Worm (Caenorhabditis elegans): ENCODE data around the gene K02A6.4.
A peak's percentile ranks its signal among the peaks of the same experiment; 100 is the strongest.

Gene K02A6.4

DNA sequence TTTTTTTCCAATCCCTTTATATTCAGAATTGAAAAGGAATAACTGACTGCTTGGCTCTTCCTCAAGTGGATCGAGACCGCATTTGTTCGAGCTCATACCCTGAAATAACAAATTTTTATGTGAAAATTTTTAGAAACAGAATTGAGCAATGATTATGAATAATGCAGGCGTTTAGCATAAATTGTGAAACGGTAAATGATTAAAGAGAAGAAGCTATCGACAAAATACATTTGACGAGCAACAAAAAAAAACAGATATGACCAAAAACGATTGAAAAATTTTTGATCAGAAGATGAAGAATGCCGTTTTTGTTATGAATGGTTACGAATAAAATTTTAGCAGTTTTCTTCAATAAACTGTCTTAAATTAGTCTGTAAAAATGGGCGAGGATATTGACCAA is 14.9 kb downstream of the K02A6.4 start, which contains the start of gene C17H11.6:
C17H11.6 (minus strand) TSS at position 101 of the 400 bp plus-strand sequence.
- TF ChIP-seq ets-7 (tag; optimal IDR thresholded peaks at IDR 0.05) (no peak), F13C5.2 (tag; optimal IDR thresholded peaks at IDR 0.05) (no peak), tbx-11 (GFP tag; IDR thresholded peaks at IDR 0.05) (no peak)

DNA sequence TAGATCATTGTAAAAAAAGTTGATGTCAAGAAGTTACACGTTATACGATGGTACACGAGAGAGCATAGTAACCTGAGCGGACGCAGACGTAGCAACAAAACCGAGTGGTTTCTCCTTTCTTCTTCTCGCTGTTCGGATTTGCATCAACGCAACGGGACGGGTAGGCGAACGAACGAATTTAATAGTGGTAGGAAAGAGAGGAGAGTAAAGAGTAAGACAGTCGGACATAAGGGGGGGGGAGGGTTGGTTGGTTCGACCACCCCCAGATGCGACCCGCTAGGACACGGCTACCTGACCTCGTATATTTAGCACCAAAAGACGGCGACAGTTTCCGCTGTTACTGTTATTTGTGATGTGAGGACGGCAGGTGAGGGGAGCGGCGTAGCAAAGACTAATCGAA is 17.3 kb downstream of the K02A6.4 start:
- no peak for TF ChIP-seq hnd-1 (tag; optimal IDR thresholded peaks at IDR 0.05)
- no peak for TF ChIP-seq ama-1 (optimal IDR thresholded peaks at IDR 0.05)
- TF ChIP-seq B0310.2 (tag; optimal IDR thresholded peaks at IDR 0.05): no peak
- TF ChIP-seq tbx-37 (GFP tag; conservative IDR thresholded peaks at IDR 0.05): no peak
- no peak for TF ChIP-seq sea-1 (GFP tag; conservative IDR thresholded peaks at IDR 0.05)
- TF ChIP-seq tbx-11 (GFP tag; IDR thresholded peaks at IDR 0.05): no peak
- no peak for TF ChIP-seq scrt-1 (GFP tag; IDR thresholded peaks at IDR 0.05)
- TF ChIP-seq hmbx-1 (tag; optimal IDR thresholded peaks at IDR 0.05): no peak
- 0 out of 2 replicates have a peak, but pooled peaks have one; percentile 7 for TF ChIP-seq flt-1 (GFP tag; IDR thresholded peaks at IDR 0.05)
- no peak for TF ChIP-seq aly-1 (tag; optimal IDR thresholded peaks at IDR 0.05)
- TF ChIP-seq tra-4 (tag; optimal IDR thresholded peaks at IDR 0.05): no peak
- TF ChIP-seq pes-1 (GFP tag; IDR thresholded peaks at IDR 0.05): no peak
- TF ChIP-seq F13C5.2 (tag; optimal IDR thresholded peaks at IDR 0.05): peak; percentile 26
- TF ChIP-seq ets-7 (tag; optimal IDR thresholded peaks at IDR 0.05): no peak
- peak; percentile 74 for TF ChIP-seq hmg-4 (GFP tag; optimal IDR thresholded peaks at IDR 0.05)

DNA sequence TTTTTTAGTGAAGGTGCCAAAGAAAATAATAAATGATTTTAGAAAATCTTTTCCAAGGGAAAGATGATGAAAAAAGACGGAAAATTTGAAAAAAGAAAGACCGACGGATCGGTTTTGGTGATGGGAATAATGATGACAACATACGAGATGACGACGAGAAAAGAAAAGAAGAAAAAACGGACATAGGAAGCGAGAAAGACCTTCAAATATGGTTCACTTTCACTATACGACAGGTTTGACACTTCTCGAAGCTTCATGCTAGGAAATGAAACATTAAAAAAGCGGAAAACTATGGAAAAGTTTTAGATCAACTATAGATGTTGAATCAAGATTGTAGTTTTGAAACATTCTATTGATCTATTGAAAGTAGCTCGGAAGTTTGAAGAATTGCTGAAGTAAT is 18.3 kb downstream of the K02A6.4 start:
- TF ChIP-seq pes-1 (GFP tag; IDR thresholded peaks at IDR 0.05) (no peak), F13C5.2 (tag; optimal IDR thresholded peaks at IDR 0.05) (no peak), B0310.2 (tag; optimal IDR thresholded peaks at IDR 0.05) (no peak), tbx-11 (GFP tag; IDR thresholded peaks at IDR 0.05) (no peak), flt-1 (GFP tag; IDR thresholded peaks at IDR 0.05) (no peak), ama-1 (optimal IDR thresholded peaks at IDR 0.05) (no peak), tbx-37 (GFP tag; conservative IDR thresholded peaks at IDR 0.05) (no peak), hmg-4 (GFP tag; optimal IDR thresholded peaks at IDR 0.05) (no peak), aly-1 (tag; optimal IDR thresholded peaks at IDR 0.05) (no peak), scrt-1 (GFP tag; IDR thresholded peaks at IDR 0.05) (no peak), ceh-36 (tag; optimal IDR thresholded peaks at IDR 0.05) (no peak), hmbx-1 (tag; optimal IDR thresholded peaks at IDR 0.05) (no peak), ceh-13 (GFP tag; optimal IDR thresholded peaks at IDR 0.05) (no peak), sea-1 (GFP tag; conservative IDR thresholded peaks at IDR 0.05) (no peak), tra-4 (tag; optimal IDR thresholded peaks at IDR 0.05) (no peak), hnd-1 (tag; optimal IDR thresholded peaks at IDR 0.05) (no peak)

DNA sequence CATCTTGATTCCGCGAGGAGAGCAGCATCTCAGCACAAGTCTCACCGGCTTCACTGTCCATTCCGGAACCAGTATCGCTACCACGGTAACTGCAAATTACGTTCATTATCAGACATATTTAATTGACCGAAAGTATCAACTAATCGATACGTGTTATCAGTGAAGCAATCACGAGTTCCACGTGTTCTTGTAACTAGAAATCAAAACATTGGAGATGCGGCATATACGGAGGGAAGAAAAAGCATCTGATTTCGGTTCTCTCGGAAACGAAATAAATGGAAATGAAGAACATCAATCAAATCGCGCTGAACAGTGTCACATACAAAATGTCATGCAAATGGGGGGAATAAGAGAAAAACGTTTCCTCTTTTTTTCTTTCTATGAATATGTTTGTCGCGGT is 25.3 kb downstream of the K02A6.4 start:
- no peak for TF ChIP-seq tra-4 (tag; optimal IDR thresholded peaks at IDR 0.05)
- no peak for TF ChIP-seq ceh-36 (tag; optimal IDR thresholded peaks at IDR 0.05)
- TF ChIP-seq aly-1 (tag; optimal IDR thresholded peaks at IDR 0.05): no peak
- no peak for TF ChIP-seq flt-1 (GFP tag; IDR thresholded peaks at IDR 0.05)
- TF ChIP-seq ceh-13 (GFP tag; optimal IDR thresholded peaks at IDR 0.05): no peak
- TF ChIP-seq ets-7 (tag; optimal IDR thresholded peaks at IDR 0.05): no peak
- no peak for TF ChIP-seq B0310.2 (tag; optimal IDR thresholded peaks at IDR 0.05)
- no peak for TF ChIP-seq F13C5.2 (tag; optimal IDR thresholded peaks at IDR 0.05)
- no peak for TF ChIP-seq hmbx-1 (tag; optimal IDR thresholded peaks at IDR 0.05)
- TF ChIP-seq scrt-1 (GFP tag; IDR thresholded peaks at IDR 0.05): no peak
- no peak for TF ChIP-seq tbx-37 (GFP tag; conservative IDR thresholded peaks at IDR 0.05)
- TF ChIP-seq sea-1 (GFP tag; conservative IDR thresholded peaks at IDR 0.05): no peak

DNA sequence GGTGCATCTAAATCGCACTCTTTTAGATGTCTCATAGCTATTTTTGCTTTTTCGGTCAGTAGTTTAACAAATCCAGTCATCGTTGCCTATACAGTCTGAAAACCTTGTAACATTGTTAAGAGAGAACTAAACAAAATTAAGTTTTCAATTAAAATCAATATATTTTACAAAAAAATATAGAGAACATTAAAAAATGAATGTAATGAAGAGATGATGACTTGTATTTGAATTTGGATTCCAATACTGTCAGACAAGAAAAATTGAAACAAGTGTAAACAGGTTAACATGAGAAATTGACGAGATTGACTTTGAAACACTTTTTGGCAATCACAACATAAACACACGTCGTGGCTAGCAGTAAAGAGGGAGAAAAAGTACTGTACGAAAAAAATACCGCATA is 33.5 kb downstream of the K02A6.4 start, which contains the start of gene C17H11.5:
C17H11.5 (minus strand) TSS at position 101 of the 400 bp plus-strand sequence.
- no peak for TF ChIP-seq aly-1 (tag; optimal IDR thresholded peaks at IDR 0.05)
- TF ChIP-seq hmbx-1 (tag; optimal IDR thresholded peaks at IDR 0.05): no peak
- no peak for TF ChIP-seq pes-1 (GFP tag; IDR thresholded peaks at IDR 0.05)
- no peak for TF ChIP-seq tra-4 (tag; optimal IDR thresholded peaks at IDR 0.05)
- TF ChIP-seq hmg-4 (GFP tag; optimal IDR thresholded peaks at IDR 0.05): no peak
- TF ChIP-seq B0310.2 (tag; optimal IDR thresholded peaks at IDR 0.05): no peak
- TF ChIP-seq tbx-11 (GFP tag; IDR thresholded peaks at IDR 0.05): no peak
- no peak for TF ChIP-seq sea-1 (GFP tag; conservative IDR thresholded peaks at IDR 0.05)

DNA sequence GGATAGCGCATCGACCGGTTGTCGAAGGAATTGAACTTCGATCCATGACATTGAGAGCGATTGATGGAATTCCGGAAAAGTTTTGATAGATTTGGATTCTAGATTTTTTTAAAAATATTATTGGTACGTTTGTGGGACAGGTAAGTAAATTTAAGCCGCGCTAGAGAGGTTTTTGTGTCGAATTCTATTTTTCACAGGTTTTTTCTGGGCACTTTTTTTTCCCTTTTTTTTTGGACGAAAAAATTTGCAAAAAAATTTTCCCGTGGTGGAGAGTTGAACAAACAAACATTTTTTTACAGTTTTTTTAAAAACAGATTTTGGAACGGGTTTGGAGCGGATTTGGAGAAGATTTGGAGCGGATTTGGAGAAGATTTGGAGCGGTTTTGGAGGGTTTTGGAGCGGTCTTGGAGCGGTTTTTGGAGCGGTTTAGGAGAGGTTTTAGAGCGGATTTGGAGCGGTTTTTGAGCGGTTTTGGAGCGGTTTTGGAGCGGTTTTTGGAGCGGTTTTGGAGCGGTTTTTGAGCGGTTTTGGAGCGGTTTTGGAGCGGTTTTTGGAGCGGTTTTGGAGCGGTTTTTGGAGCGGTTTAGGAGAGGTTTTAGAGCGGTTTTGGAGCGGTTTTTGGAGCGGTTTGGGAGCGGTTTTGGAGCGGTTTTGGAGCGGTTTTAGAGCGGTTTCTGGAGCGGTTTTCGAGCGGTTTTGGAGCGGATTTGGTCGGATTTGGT is 36.8 kb downstream of the K02A6.4 start, which contains the start of gene C17H11.4:
C17H11.4 (minus strand) TSS at position 51 of the 722 bp plus-strand sequence.
- TF ChIP-seq scrt-1 (GFP tag; IDR thresholded peaks at IDR 0.05): peak; percentile 62; the same call in 1 of the 2 replicates
- peak; percentile 37; the same call in 1 of the 2 replicates for TF ChIP-seq tbx-37 (GFP tag; conservative IDR thresholded peaks at IDR 0.05)
- TF ChIP-seq tbx-11 (GFP tag; IDR thresholded peaks at IDR 0.05): 0 out of 2 replicates have a peak, but pooled peaks have one; percentile 53
- TF ChIP-seq sea-1 (GFP tag; conservative IDR thresholded peaks at IDR 0.05): peak; percentile 69
- TF ChIP-seq flt-1 (GFP tag; IDR thresholded peaks at IDR 0.05): 0 out of 2 replicates have a peak, but pooled peaks have one; percentile 13

DNA sequence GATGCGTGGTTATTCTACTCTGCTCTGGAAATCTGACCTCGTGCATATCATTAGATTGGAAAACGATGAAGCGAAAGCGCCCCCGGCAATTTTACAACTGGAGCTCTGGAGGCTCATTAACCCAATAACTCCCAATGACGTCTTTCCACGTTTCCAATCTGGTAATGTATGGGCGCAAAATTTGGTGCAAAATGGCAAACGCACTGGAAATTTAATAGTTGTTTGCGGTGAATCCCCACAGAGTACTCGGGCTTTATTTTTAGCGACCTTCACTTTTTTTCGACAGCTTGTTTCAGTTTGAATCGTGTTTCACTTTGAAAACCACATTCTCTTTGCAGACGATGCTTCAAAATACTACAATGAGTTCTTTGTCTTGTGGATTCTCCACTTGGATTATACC is 44.9 kb downstream of the K02A6.4 start, which contains the start of gene C17H11.1:
C17H11.1 (plus strand) TSS at position 301 of the 400 bp plus-strand sequence.
- TF ChIP-seq hnd-1 (tag; optimal IDR thresholded peaks at IDR 0.05): no peak

DNA sequence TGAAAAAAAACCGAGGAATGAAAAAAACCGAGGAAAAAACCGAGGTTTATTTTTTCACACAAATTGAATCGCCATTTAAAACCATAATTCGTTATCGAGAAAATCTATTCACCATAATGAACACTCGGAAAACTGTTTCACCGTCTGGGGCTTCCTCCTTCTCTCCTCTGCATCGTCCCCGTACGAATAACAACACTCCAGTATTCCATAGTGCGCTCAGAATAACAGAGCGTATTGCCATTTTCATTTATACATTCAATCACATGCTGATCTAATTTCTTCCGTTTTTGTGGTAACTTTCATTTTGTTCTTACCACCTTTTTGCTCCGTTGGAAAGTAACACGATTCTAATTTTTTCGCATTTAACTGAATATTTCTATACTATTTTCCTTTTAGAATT is 49.0 kb downstream of the K02A6.4 start, which contains the start of gene C17H11.2:
C17H11.2 (plus strand) TSS at position 397 of the 400 bp plus-strand sequence.
- TF ChIP-seq tbx-11 (GFP tag; IDR thresholded peaks at IDR 0.05) (no peak), ceh-13 (GFP tag; optimal IDR thresholded peaks at IDR 0.05) (no peak), ceh-36 (tag; optimal IDR thresholded peaks at IDR 0.05) (no peak), scrt-1 (GFP tag; IDR thresholded peaks at IDR 0.05) (no peak), pes-1 (GFP tag; IDR thresholded peaks at IDR 0.05) (no peak), sea-1 (GFP tag; conservative IDR thresholded peaks at IDR 0.05) (no peak), tra-4 (tag; optimal IDR thresholded peaks at IDR 0.05) (no peak), hmbx-1 (tag; optimal IDR thresholded peaks at IDR 0.05) (no peak), aly-1 (tag; optimal IDR thresholded peaks at IDR 0.05) (no peak), ets-7 (tag; optimal IDR thresholded peaks at IDR 0.05) (no peak), B0310.2 (tag; optimal IDR thresholded peaks at IDR 0.05) (no peak), F13C5.2 (tag; optimal IDR thresholded peaks at IDR 0.05) (no peak), hnd-1 (tag; optimal IDR thresholded peaks at IDR 0.05) (no peak), tbx-37 (GFP tag; conservative IDR thresholded peaks at IDR 0.05) (no peak), ama-1 (optimal IDR thresholded peaks at IDR 0.05) (no peak)
